Worm (Caenorhabditis elegans): Measurements from ENCODE around the gene R04A9.3.

DNA sequence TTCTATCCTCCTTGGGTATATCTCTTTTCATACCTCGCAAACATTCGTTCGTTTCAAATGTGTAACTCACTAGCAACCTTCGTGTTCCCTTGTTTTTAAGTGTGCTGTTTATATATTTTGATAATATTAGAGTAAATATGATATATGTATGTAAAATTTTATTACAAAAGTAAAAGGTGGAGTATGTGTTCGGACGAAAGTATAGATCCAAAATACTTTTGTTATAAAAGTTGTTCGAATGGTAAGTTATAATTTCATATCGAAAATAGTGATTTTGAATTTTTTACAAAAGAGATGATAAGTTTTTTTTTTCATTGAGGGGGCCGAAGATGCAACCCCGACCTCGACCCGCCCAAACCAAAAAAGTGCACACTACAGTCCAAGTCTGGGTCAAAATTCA is 22.6 kb downstream of the R04A9.3 start, which contains the start of gene C04E7.1:
- TF ChIP-seq sptf-2 (GFP tag; optimal IDR thresholded peaks at IDR 0.05) (no peak), dox-1 (GFP tag; IDR thresholded peaks at IDR 0.05) (no peak), F39B2.1 (GFP tag; IDR thresholded peaks at IDR 0.05) (no peak), tbp1 (GFP tag; optimal IDR thresholded peaks at IDR 0.05) (no peak), ceh-79 (tag; optimal IDR thresholded peaks at IDR 0.05) (no peak), ztf-3 (GFP tag; optimal IDR thresholded peaks at IDR 0.05) (no peak), ceh-40 (GFP tag; IDR thresholded peaks at IDR 0.05) (no peak), nhr-179 (tag; optimal IDR thresholded peaks at IDR 0.05) (no peak), nhr-90 (tag; optimal IDR thresholded peaks at IDR 0.05) (no peak), snpc-4 (GFP tag; optimal IDR thresholded peaks at IDR 0.05) (no peak), snpc-4 (tag; optimal IDR thresholded peaks at IDR 0.05) (no peak), mel-28 (tag; optimal IDR thresholded peaks at IDR 0.05; ENCODE audit: borderline replicate concordance) (no peak), ama-1 (optimal IDR thresholded peaks at IDR 0.05) (no peak), ama-1 (GFP tag; optimal IDR thresholded peaks at IDR 0.05) (no peak), sea-2 (GFP tag; IDR thresholded peaks at IDR 0.05) (no peak)
